Fruit fly (Drosophila melanogaster) whole organism, larva: Measurements from ENCODE around the gene CG4907.

Experiments
- noc ChIP-seq: fragments of 200-800 bp; sonication (Bioruptor generic); optimal IDR thresholded peaks from 3 replicates; lab custom pipeline; 2019; ENCODE audit warnings: missing biosample characterization, mild to moderate bottlenecking, missing genetic modification characterization, moderate library complexity

The CG4907 gene

dm6 chr3R:22732995-22733394 is 22.4 kb upstream of the CG4907 start:
- no peak for TF ChIP-seq noc (tag; lab: Kevin White, UChicago)

dm6 chr3R:22727857-22728256 is 17.3 kb upstream of the CG4907 start:
- TF ChIP-seq noc (tag; lab: Kevin White, UChicago), result no peak

- no peak for TF ChIP-seq noc (tag; lab: Kevin White, UChicago)
Observed at dm6 chr3R:22727456-22727833, 16.9 kb upstream of the CG4907 start.

dm6 chr3R:22726771-22727455 is 16.4 kb upstream of the CG4907 start, which contains the start of gene CG45049:
TSS of gene CG45049 (plus strand) at chr3R:22726967.
- no peak for TF ChIP-seq noc (tag; lab: Kevin White, UChicago)

dm6 chr3R:22726031-22726770 is 15.6 kb upstream of the CG4907 start, which contains the start of gene RNF220:
TSS of gene RNF220 (minus strand) at chr3R:22726414.
- no peak for TF ChIP-seq noc (tag; lab: Kevin White, UChicago)

dm6 chr3R:22724149-22724973 is 13.8 kb upstream of the CG4907 start, which contains the start of gene Irp-1A:
TSS of gene Irp-1A (minus strand) at chr3R:22724587.
- peak; percentile 58 for TF ChIP-seq noc (tag; lab: Kevin White, UChicago)

- no peak for TF ChIP-seq noc (tag; lab: Kevin White, UChicago)
Observed at dm6 chr3R:22720808-22721306, 10.3 kb upstream of the CG4907 start, which contains the start of gene wge. TSS of gene wge (minus strand) at chr3R:22721150.

- no peak for TF ChIP-seq noc (tag; lab: Kevin White, UChicago)
Observed at dm6 chr3R:22719607-22719949, 9.0 kb upstream of the CG4907 start.

- no peak for TF ChIP-seq noc (tag; lab: Kevin White, UChicago)
Observed at dm6 chr3R:22718937-22719606, 8.5 kb upstream of the CG4907 start.

dm6 chr3R:22718401-22718800 is 7.8 kb upstream of the CG4907 start:
- TF ChIP-seq noc (tag; lab: Kevin White, UChicago), result no peak

- no peak for TF ChIP-seq noc (tag; lab: Kevin White, UChicago)
Observed at dm6 chr3R:22717863-22718262, 7.3 kb upstream of the CG4907 start.

- no peak for TF ChIP-seq noc (tag; lab: Kevin White, UChicago)
Observed at dm6 chr3R:22707178-22707577, 3.4 kb downstream of the CG4907 start, which contains the start of gene CG13842. TSS of gene CG13842 (minus strand) at chr3R:22707278.

dm6 chr3R:22701793-22702192 is 8.8 kb downstream of the CG4907 start, which contains the start of the genes CG6972 and CCAP:
TSS of gene CG6972 (plus strand) at chr3R:22702007.
TSS of gene CCAP (minus strand) at chr3R:22702084.
- no peak for TF ChIP-seq noc (tag; lab: Kevin White, UChicago)

dm6 chr3R:22698208-22698607 is 12.4 kb downstream of the CG4907 start, which contains the start of gene Cyp6d4:
TSS of gene Cyp6d4 (plus strand) at chr3R:22698319.
- no peak for TF ChIP-seq noc (tag; lab: Kevin White, UChicago)

dm6 chr3R:22694659-22695058 is 15.9 kb downstream of the CG4907 start, which contains the start of gene cd:
TSS of gene cd (plus strand) at chr3R:22694959.
- TF ChIP-seq noc (tag; lab: Kevin White, UChicago), result no peak
